Worm (Caenorhabditis elegans) whole organism, late embryonic: Measurements from ENCODE around the gene srj-4.

Experiments
- Y22D7AL.16 ChIP-seq: sonication (generic microtip); optimal IDR thresholded peaks from 2 replicates; lab custom pipeline; 2016; ENCODE audit warnings: missing genetic modification characterization, missing compliant biosample characterization
- elt-2 ChIP-seq: sonication (generic microtip); optimal IDR thresholded peaks from 2 replicates; lab custom pipeline; 2016; ENCODE audit warnings: missing genetic modification reagents, missing genetic modification characterization, missing compliant biosample characterization
- elt-4 ChIP-seq: sonication (generic microtip); optimal IDR thresholded peaks from 2 replicates; lab custom pipeline; 2016; ENCODE audit warnings: missing genetic modification characterization, missing compliant biosample characterization
- gmeb-2 ChIP-seq: sonication (generic microtip); optimal IDR thresholded peaks from 2 replicates; lab custom pipeline; 2016; ENCODE audit warnings: missing genetic modification characterization, inconsistent platforms, missing compliant biosample characterization
- hlh-6 ChIP-seq: sonication (generic microtip); optimal IDR thresholded peaks from 2 replicates; lab custom pipeline; 2016; ENCODE audit warnings: missing genotype, missing genetic modification characterization, missing compliant biosample characterization
- nhr-232 ChIP-seq: sonication (generic microtip); optimal IDR thresholded peaks from 2 replicates; lab custom pipeline; 2016; ENCODE audit warnings: missing genetic modification characterization, missing compliant biosample characterization
- pag-3 ChIP-seq: sonication (generic microtip); optimal IDR thresholded peaks from 2 replicates; lab custom pipeline; 2016; ENCODE audit warnings: missing compliant biosample characterization, missing genetic modification characterization, borderline replicate concordance
- pros-1 ChIP-seq: fragments of 150-350 bp; optimal IDR thresholded peaks from 2 replicates; lab custom pipeline; 2014; ENCODE audit warnings: missing biosample characterization, missing genetic modification reagents, missing genetic modification characterization
- unc-3 ChIP-seq, 2 experiments: fragments of 200-800 bp in 1 of 2; sonication (Bioruptor generic) in 1 of 2; sonication (generic microtip) in 1 of 2; conservative IDR thresholded peaks in 1 of 2; optimal IDR thresholded peaks in 1 of 2; 2 replicates each; pipeline versions ENCODE4 v1.3.6 to Lab custom; 2016 to 2022; ENCODE audit warnings: missing compliant biosample characterization in 2 of 2, missing genetic modification characterization in 2 of 2, missing genetic modification reagents in 1 of 2

DNA sequence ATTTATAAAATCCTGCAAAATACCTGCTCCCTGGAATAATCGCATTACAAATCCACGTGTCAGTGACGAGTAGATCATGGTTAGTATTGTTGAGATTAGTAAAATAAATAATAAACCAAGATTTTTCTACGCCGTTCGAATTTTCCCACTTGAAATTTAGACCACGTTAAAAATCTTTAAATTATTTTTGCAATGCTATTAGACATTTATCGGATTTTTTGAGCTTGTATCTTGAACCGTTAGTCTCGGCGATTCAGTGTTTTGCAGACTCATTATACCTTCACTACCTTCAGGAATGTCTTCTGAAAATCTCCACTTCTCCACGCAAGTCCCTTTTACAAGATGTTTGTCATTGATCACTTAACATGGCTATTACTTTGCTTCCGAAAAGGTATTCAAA lies 786 bp upstream of the srj-4 start, which contains the start of gene C27A7.5:
- no peak for TF ChIP-seq hlh-6 (tag; lab: Kevin White, UChicago)
- TF ChIP-seq elt-4 (tag; lab: Kevin White, UChicago) = no peak
- TF ChIP-seq Y22D7AL.16 (tag; lab: Kevin White, UChicago) = no peak
- no peak for TF ChIP-seq nhr-232 (tag; lab: Kevin White, UChicago)
- TF ChIP-seq gmeb-2 (tag; lab: Kevin White, UChicago) = no peak
- TF ChIP-seq elt-2 (tag; lab: Kevin White, UChicago) = no peak
- no peak for TF ChIP-seq pros-1 (tag; lab: Kevin White, UChicago)
- no peak for TF ChIP-seq unc-3 (GFP tag; conservative IDR thresholded peaks at IDR 0.05; lab: Robert Waterston, UW)
- TF ChIP-seq unc-3 (tag; optimal IDR thresholded peaks at IDR 0.05; lab: Kevin White, UChicago) = no peak
- TF ChIP-seq pag-3 (tag; lab: Kevin White, UChicago) = no peak
